Worm (Caenorhabditis elegans) whole organism, early embryonic: ENCODE measurements around the gene alfa-1.
A peak's percentile ranks its signal among the peaks of the same experiment; 100 is the strongest.

ENCODE experiments used
- B0310.2 ChIP-seq: sonication (generic microtip); optimal IDR thresholded peaks from 2 replicates; lab custom pipeline; 2016; ENCODE audit warnings: mild to moderate bottlenecking, missing genetic modification characterization, missing compliant biosample characterization
- F13C5.2 ChIP-seq: sonication (generic microtip); optimal IDR thresholded peaks from 2 replicates; lab custom pipeline; 2017; ENCODE audit warnings: mild to moderate bottlenecking, missing genetic modification characterization, inconsistent platforms, missing compliant biosample characterization
- aly-1 ChIP-seq: sonication (generic microtip); optimal IDR thresholded peaks from 2 replicates; lab custom pipeline; 2016; ENCODE audit warnings: missing genetic modification characterization, missing compliant biosample characterization
- ama-1 ChIP-seq: fragments of 150-350 bp; optimal IDR thresholded peaks from 2 replicates; lab custom pipeline; 2014
- ceh-13 ChIP-seq: fragments of 200-800 bp; sonication (Bioruptor generic); optimal IDR thresholded peaks from 2 replicates; lab custom pipeline; 2018; ENCODE audit warnings: mild to moderate bottlenecking, missing genetic modification characterization, missing compliant biosample characterization
- ceh-36 ChIP-seq: sonication (generic microtip); optimal IDR thresholded peaks from 2 replicates; lab custom pipeline; 2016; ENCODE audit warnings: missing genetic modification characterization, inconsistent platforms, missing compliant biosample characterization
- ets-7 ChIP-seq: sonication (generic microtip); optimal IDR thresholded peaks from 2 replicates; lab custom pipeline; 2016; ENCODE audit warnings: missing genotype, missing genetic modification characterization, missing compliant biosample characterization
- flt-1 ChIP-seq: fragments of 200-800 bp; sonication (Bioruptor generic); IDR thresholded peaks from 2 replicates; pipeline ENCODE4 v1.3.6; 2022; ENCODE audit warnings: missing genetic modification characterization, missing compliant biosample characterization
- hmbx-1 ChIP-seq: sonication (generic microtip); optimal IDR thresholded peaks from 2 replicates; lab custom pipeline; 2016; ENCODE audit warnings: mild to moderate bottlenecking, missing genetic modification characterization, missing compliant biosample characterization
- hmg-4 ChIP-seq: fragments of 200-800 bp; sonication (Bioruptor generic); optimal IDR thresholded peaks from 2 replicates; lab custom pipeline; 2018; ENCODE audit warnings: mild to moderate bottlenecking, missing genetic modification characterization, missing compliant biosample characterization
- hnd-1 ChIP-seq: sonication (generic microtip); optimal IDR thresholded peaks from 2 replicates; lab custom pipeline; 2016; ENCODE audit warnings: missing genetic modification characterization, missing compliant biosample characterization
- pes-1 ChIP-seq: fragments of 200-800 bp; sonication (Bioruptor generic); IDR thresholded peaks from 2 replicates; pipeline ENCODE4 v1.3.6; 2022; ENCODE audit warnings: missing genetic modification reagents, missing genetic modification characterization, missing compliant biosample characterization
- scrt-1 ChIP-seq: fragments of 200-800 bp; sonication (Bioruptor generic); IDR thresholded peaks from 2 replicates; pipeline ENCODE4 v1.3.6; 2022; ENCODE audit warnings: missing genetic modification characterization, missing compliant biosample characterization
- sea-1 ChIP-seq: fragments of 200-800 bp; sonication (Bioruptor generic); conservative IDR thresholded peaks from 2 replicates; pipeline ENCODE4 v1.3.6; 2022; ENCODE audit warnings: missing genetic modification characterization, missing compliant biosample characterization
- tbx-11 ChIP-seq: fragments of 200-800 bp; sonication (Bioruptor generic); IDR thresholded peaks from 2 replicates; pipeline ENCODE4 v1.3.6; 2022; ENCODE audit warnings: missing genetic modification characterization, missing compliant biosample characterization
- tbx-37 ChIP-seq: fragments of 200-800 bp; sonication (Bioruptor generic); conservative IDR thresholded peaks from 2 replicates; pipeline ENCODE4 v1.3.6; 2022; ENCODE audit warnings: missing genetic modification reagents, missing genetic modification characterization, missing compliant biosample characterization
- tra-4 ChIP-seq: sonication (generic microtip); optimal IDR thresholded peaks from 2 replicates; lab custom pipeline; 2017; ENCODE audit warnings: missing genetic modification characterization, missing compliant biosample characterization

Gene alfa-1

DNA sequence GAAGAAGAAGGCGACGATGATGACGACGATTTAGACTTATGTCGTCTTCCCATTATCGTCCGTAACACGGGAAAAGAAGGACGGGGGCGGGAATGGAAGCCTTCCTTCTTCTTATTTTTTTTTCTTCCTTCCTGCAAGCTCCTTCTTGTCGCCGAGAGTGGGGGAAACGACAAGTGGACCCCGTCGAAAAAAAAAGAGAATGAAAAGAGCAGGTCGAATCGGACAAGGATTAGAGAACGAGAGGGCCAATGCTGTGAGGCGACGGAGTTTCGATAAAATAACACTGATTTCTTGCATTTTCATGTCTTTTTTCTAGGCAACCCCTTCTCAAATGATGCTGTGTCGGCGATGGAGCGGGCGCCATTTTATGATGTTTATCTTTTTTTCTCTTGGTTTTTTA, 11.2 kb downstream of the alfa-1 start, which contains the start of gene pde-4:
TSS of gene pde-4 (minus strand) at position 76 of the 400 bp plus-strand sequence.
- TF ChIP-seq hnd-1 (no peak), flt-1 (no peak), tbx-11 (GFP tag; lab: Robert Waterston, UW) (no peak), F13C5.2 (tag; lab: Kevin White, UChicago) (no peak), aly-1 (tag; lab: Kevin White, UChicago) (no peak)

ce11 chrII:7643214-7643613, 19.1 kb downstream of the alfa-1 start:
- TF ChIP-seq hmbx-1 (tag; lab: Kevin White, UChicago): no peak
- no peak for TF ChIP-seq hmg-4 (GFP tag; lab: Kevin White, UChicago)
- TF ChIP-seq ceh-13: no peak
- no peak for TF ChIP-seq F13C5.2 (tag; lab: Kevin White, UChicago)
- TF ChIP-seq aly-1 (tag; lab: Kevin White, UChicago): no peak
- TF ChIP-seq tbx-11 (GFP tag; lab: Robert Waterston, UW): no peak
- no peak for TF ChIP-seq ceh-36 (tag; lab: Kevin White, UChicago)
- no peak for TF ChIP-seq hnd-1
- no peak for TF ChIP-seq B0310.2
- no peak for TF ChIP-seq ama-1 (lab: Kevin White, UChicago)
- TF ChIP-seq flt-1: no peak
- no peak for TF ChIP-seq tra-4
- no peak for TF ChIP-seq pes-1 (GFP tag; lab: Robert Waterston, UW)
- TF ChIP-seq scrt-1 (GFP tag; lab: Robert Waterston, UW): no peak
- no peak for TF ChIP-seq tbx-37 (GFP tag; lab: Robert Waterston, UW)
- TF ChIP-seq sea-1 (GFP tag; lab: Robert Waterston, UW): no peak
- TF ChIP-seq ets-7 (tag; lab: Kevin White, UChicago): no peak

DNA sequence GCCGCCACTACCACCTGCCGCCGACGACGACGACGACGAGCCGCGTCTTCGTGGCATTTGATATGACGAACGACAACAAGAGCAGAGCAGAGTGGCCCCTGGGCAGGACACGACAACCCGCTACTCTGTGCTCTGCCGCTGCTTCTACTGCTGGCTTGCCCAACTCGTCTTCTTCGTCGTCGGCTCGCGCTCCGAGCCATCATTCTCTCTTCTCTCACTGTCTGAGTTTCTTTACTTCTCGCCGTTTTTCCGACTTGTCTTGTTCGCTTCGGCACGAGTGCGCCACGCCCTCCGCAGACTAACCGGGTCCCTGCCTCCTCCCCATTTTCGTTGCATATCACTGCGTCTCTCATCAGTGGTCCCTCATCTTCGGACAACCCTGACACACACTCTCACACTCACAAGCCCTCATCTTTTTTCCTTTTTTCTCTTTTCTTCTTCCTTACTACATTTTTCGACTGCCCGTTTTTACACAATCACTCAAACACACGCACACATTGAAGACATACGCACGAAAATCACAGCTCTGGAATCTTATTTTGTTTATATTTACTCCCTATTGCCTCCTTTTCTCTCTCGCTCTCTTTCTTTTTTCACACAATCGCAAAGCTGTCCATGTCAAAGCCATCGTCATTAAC, 20.2 kb downstream of the alfa-1 start:
- TF ChIP-seq ceh-36 (tag; lab: Kevin White, UChicago) (no peak), tbx-37 (GFP tag; lab: Robert Waterston, UW) (no peak), hmbx-1 (tag; lab: Kevin White, UChicago) (no peak), B0310.2 (no peak), tbx-11 (GFP tag; lab: Robert Waterston, UW) (no peak), ceh-13 (no peak), flt-1 (no peak), F13C5.2 (tag; lab: Kevin White, UChicago) (no peak), ama-1 (lab: Kevin White, UChicago) (no peak), scrt-1 (GFP tag; lab: Robert Waterston, UW) (no peak)

DNA sequence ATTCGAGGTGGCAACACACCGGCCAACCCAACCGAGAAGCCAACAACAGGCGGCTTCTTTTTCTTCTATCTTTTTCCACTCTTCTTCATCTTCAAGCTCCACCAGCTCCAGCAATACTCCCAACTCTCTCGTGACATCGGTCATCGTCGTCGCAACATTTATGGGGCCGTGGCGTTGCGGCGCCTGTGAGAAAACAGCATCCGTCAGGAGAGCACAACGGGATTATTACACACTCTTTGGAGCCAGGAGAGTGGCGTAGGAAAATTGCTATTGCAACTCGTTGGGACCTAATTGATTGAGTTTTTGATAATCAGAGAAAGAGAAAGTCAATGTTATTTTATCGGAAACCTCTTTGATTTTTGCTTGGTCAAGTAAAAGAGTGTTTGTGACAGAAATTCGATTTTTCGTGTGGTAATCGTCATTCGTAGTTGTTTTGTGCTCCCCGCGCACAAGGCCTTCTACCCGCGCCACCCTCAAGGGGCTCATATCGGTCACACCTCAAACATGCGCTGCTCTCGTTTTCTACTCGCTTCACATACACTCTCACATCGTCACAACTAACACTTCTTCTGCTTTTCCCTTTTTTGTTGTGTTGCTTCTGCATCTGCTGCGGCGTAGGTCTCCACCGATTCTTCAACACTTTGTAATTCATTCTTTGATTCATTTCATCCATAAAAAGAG, 22.0 kb downstream of the alfa-1 start:
- TF ChIP-seq hmbx-1 (tag; lab: Kevin White, UChicago) (no peak), ceh-13 (no peak), B0310.2 (no peak), tbx-11 (GFP tag; lab: Robert Waterston, UW) (no peak), tra-4 (no peak), scrt-1 (GFP tag; lab: Robert Waterston, UW) (no peak)

DNA sequence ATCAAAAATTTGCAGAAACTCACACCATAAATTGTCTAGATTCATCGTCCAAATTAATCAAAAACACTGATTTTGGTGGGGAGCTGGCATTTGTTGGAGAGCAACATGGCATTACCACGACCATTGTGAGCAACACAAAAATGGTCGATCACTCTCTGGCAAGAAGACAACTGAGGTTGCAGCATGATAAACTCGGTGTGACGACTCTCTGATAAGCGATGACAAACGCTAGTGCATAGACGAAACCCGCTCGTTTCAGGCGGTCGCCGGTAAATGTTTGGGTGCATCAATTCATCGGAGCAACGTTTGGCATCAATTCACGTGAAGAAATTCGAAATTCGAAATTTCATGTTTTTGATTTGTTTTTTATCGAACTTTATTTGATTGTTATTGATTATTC, 23.3 kb downstream of the alfa-1 start:
- TF ChIP-seq F13C5.2 (tag; lab: Kevin White, UChicago): no peak

ce11 chrII:7636941-7637340, 25.4 kb downstream of the alfa-1 start:
- TF ChIP-seq ama-1 (lab: Kevin White, UChicago) (no peak), flt-1 (no peak), pes-1 (GFP tag; lab: Robert Waterston, UW) (no peak), hmg-4 (GFP tag; lab: Kevin White, UChicago) (no peak), tra-4 (no peak), scrt-1 (GFP tag; lab: Robert Waterston, UW) (no peak), hmbx-1 (tag; lab: Kevin White, UChicago) (no peak), F13C5.2 (tag; lab: Kevin White, UChicago) (no peak), ceh-36 (tag; lab: Kevin White, UChicago) (no peak), ets-7 (tag; lab: Kevin White, UChicago) (no peak), aly-1 (tag; lab: Kevin White, UChicago) (no peak), sea-1 (GFP tag; lab: Robert Waterston, UW) (no peak), ceh-13 (no peak), tbx-11 (GFP tag; lab: Robert Waterston, UW) (no peak), hnd-1 (no peak), B0310.2 (no peak), tbx-37 (GFP tag; lab: Robert Waterston, UW) (no peak)

DNA sequence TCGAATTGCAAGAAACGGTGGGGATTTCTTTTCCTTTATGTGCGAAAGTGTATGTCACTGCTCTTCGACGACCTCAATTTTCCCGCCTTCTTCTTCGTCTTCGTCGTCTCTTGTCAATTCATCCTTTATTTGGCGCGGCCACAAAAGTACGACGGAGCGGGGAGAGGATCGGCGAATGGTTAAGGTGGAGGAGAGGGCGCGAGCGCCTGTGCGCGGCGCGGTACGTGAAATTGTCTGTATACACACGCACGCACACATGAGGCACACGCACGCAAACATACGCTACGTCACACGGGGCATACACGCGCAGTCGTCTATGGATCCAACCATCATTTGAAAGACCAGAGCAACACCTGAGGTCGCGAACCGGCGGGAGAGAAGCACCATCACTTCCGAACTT, 27.0 kb downstream of the alfa-1 start:
- TF ChIP-seq ceh-36 (tag; lab: Kevin White, UChicago): no peak
- TF ChIP-seq hmg-4 (GFP tag; lab: Kevin White, UChicago): peak; percentile 14

DNA sequence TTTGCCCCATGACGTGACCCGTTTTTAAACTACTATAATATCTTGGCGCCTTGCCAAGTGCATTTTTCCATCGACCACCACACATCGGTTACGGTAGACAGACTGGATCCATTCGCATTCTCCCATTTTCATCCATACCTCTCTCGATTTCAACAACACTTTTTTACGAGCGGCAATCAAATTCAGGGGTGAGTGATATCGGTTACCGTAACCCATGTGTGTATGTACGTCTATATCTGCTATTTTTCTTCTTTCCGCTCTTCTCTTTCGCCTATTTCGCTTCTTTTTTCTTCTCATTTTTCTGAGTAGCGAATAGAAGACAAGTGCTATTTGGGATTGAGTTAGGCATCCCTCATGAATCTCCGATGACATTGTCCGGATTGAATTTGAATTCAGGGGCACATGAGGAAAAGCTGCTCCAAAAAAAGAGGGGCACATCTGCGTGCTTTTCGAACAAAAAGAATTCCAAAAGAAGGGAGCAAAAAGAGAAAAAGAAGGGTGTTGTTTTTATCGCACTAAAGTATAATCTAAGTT, 30.6 kb downstream of the alfa-1 start:
- TF ChIP-seq tbx-11 (GFP tag; lab: Robert Waterston, UW) (no peak), ets-7 (tag; lab: Kevin White, UChicago) (no peak), flt-1 (no peak), ceh-13 (no peak), hmg-4 (GFP tag; lab: Kevin White, UChicago) (no peak), hnd-1 (no peak)
